Worm (Caenorhabditis elegans) whole organism, L4/young adult: ENCODE measurements around the gene M03D4.3.

Experiments used
- W03F9.2 ChIP-seq: fragments of 150-350 bp; optimal IDR thresholded peaks from 2 replicates; lab custom pipeline; 2014; ENCODE audit warnings: missing biosample characterization, missing genetic modification characterization
- dao-5 ChIP-seq: sonication (generic microtip); optimal IDR thresholded peaks from 2 replicates; lab custom pipeline; 2016; ENCODE audit warnings: missing genotype, missing genetic modification characterization, moderate library complexity, missing compliant biosample characterization
- him-1 ChIP-seq: sonication (generic microtip); optimal IDR thresholded peaks from 2 replicates; lab custom pipeline; 2016; ENCODE audit warnings: missing genotype, missing genetic modification reagents, missing genetic modification characterization, missing compliant biosample characterization

DNA sequence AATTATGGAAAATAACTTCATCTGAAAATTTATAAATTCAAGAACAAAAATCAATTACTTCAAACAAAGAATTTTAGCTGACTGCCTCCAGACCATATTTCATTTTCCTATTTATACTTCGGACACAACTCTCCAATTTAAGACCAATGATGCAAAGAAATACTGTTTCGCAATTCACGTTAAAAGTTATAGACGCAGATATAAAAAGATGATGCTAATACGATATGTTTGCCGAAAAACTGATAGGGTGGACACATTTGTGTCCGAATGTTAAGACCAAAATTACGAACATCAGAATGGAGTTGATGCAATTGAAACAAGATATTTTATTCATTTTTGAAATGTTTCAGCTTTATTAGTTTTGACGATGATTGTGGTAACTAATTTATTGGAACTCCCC, 32.3 kb downstream of the M03D4.3 start, which contains the start of gene ugt-19:
- TF ChIP-seq dao-5 (tag; lab: Kevin White, UChicago) (no peak), W03F9.2 (tag; lab: Kevin White, UChicago) (no peak), him-1 (tag; lab: Kevin White, UChicago) (no peak)
